Worm (Caenorhabditis elegans) whole organism, young adult: ENCODE data around the gene Y37A1B.4.
A peak's percentile ranks its signal among the peaks of the same experiment; 100 is the strongest.

Experiments
- C17E4.6 ChIP-seq: fragments of 200-800 bp; sonication (Bioruptor generic); IDR thresholded peaks from 2 replicates; pipeline ENCODE4 v1.3.6; 2022; ENCODE audit warnings: missing genetic modification reagents, missing genetic modification characterization, missing compliant biosample characterization
- F10E7.11 ChIP-seq: sonication (generic microtip); optimal IDR thresholded peaks from 2 replicates; lab custom pipeline; 2017; ENCODE audit warnings: mild to moderate bottlenecking, missing genetic modification characterization, moderate library complexity, missing compliant biosample characterization
- F23B12.7 ChIP-seq: sonication (generic microtip); optimal IDR thresholded peaks from 2 replicates; lab custom pipeline; 2017; ENCODE audit warnings: missing genetic modification characterization, mild to moderate bottlenecking, missing compliant biosample characterization, antibody characterized with exemption, moderate library complexity; ENCODE audit not compliant: insufficient read depth
- F33H1.4 ChIP-seq: fragments of 200-800 bp; sonication (Bioruptor generic); IDR thresholded peaks from 2 replicates; pipeline ENCODE4 v1.3.6; 2022; ENCODE audit warnings: missing genetic modification reagents, missing genetic modification characterization, missing compliant biosample characterization
- F49E8.2 ChIP-seq: sonication (generic microtip); optimal IDR thresholded peaks from 3 replicates; lab custom pipeline; 2017; ENCODE audit warnings: missing genetic modification characterization, mild to moderate bottlenecking, missing compliant biosample characterization, antibody characterized with exemption, moderate library complexity; ENCODE audit not compliant: insufficient read depth
- K11D2.4 ChIP-seq: fragments of 200-800 bp; sonication (Bioruptor generic); IDR thresholded peaks from 2 replicates; pipeline ENCODE4 v1.3.6; 2022; ENCODE audit warnings: missing genetic modification reagents, missing genetic modification characterization, missing compliant biosample characterization
- Y79H2A.3 ChIP-seq: fragments of 200-800 bp; sonication (Bioruptor generic); conservative IDR thresholded peaks from 2 replicates; pipeline ENCODE4 v1.3.6; 2022; ENCODE audit warnings: missing genetic modification reagents, missing genetic modification characterization, missing compliant biosample characterization
- ZK185.1 ChIP-seq: sonication (generic microtip); optimal IDR thresholded peaks from 2 replicates; lab custom pipeline; 2016; ENCODE audit warnings: mild to moderate bottlenecking, missing genetic modification characterization, missing compliant biosample characterization; ENCODE audit not compliant: poor library complexity, severe bottlenecking
- attf-3 ChIP-seq: fragments of 200-800 bp; sonication (Bioruptor generic); conservative IDR thresholded peaks from 2 replicates; pipeline ENCODE4 v1.3.6; 2022; ENCODE audit warnings: missing genetic modification reagents, missing genetic modification characterization, missing compliant biosample characterization
- attf-5 ChIP-seq: fragments of 200-800 bp; sonication (Bioruptor generic); optimal IDR thresholded peaks from 2 replicates; lab custom pipeline; 2018; ENCODE audit warnings: mild to moderate bottlenecking, missing genetic modification characterization, missing compliant biosample characterization
- bed-1 ChIP-seq: fragments of 200-800 bp; sonication (Bioruptor generic); IDR thresholded peaks from 2 replicates; pipeline ENCODE4 v1.3.6; 2022; ENCODE audit warnings: missing genetic modification reagents, missing genetic modification characterization, missing compliant biosample characterization
- cebp-1 ChIP-seq, 2 experiments: fragments of 200-800 bp in 1 of 2; sonication (Bioruptor generic) in 1 of 2; sonication (generic microtip) in 1 of 2; IDR thresholded peaks in 1 of 2; optimal IDR thresholded peaks in 1 of 2; 2 replicates each; pipeline versions ENCODE4 v1.3.6 to Lab custom; 2017 to 2022; ENCODE audit warnings: missing compliant biosample characterization in 2 of 2, missing genetic modification characterization in 2 of 2, mild to moderate bottlenecking in 1 of 2, missing genetic modification reagents in 1 of 2, moderate library complexity in 1 of 2
- chd-7 ChIP-seq: sonication (generic microtip); optimal IDR thresholded peaks from 2 replicates; lab custom pipeline; 2016; ENCODE audit warnings: mild to moderate bottlenecking, missing genetic modification characterization, moderate library complexity, missing compliant biosample characterization
- efl-1 ChIP-seq: fragments of 150-350 bp; optimal IDR thresholded peaks from 2 replicates; lab custom pipeline; 2014; ENCODE audit warnings: missing biosample characterization, missing genetic modification reagents, missing genetic modification characterization
- egl-44 ChIP-seq: fragments of 200-800 bp; sonication (Bioruptor generic); IDR thresholded peaks from 2 replicates; pipeline ENCODE4 v1.3.6; 2022; ENCODE audit warnings: missing genetic modification reagents, missing genetic modification characterization, missing compliant biosample characterization
- egrh-3 ChIP-seq: fragments of 200-800 bp; sonication (Bioruptor generic); IDR thresholded peaks from 2 replicates; pipeline ENCODE4 v1.3.6; 2022; ENCODE audit warnings: missing genetic modification reagents, missing genetic modification characterization, missing compliant biosample characterization
- hmg-1.2 ChIP-seq: fragments of 200-800 bp; sonication (Bioruptor generic); IDR thresholded peaks from 2 replicates; pipeline ENCODE4 v1.3.6; 2022; ENCODE audit warnings: missing genetic modification reagents, missing genetic modification characterization, missing compliant biosample characterization
- hrde-1 ChIP-seq: sonication (generic microtip); optimal IDR thresholded peaks from 2 replicates; lab custom pipeline; 2016; ENCODE audit warnings: missing genetic modification characterization, mild to moderate bottlenecking, missing compliant biosample characterization, moderate library complexity, missing genotype, missing genetic modification reagents, borderline replicate concordance
- lag-1 ChIP-seq: fragments of 200-800 bp; sonication (Bioruptor generic); IDR thresholded peaks from 2 replicates; pipeline ENCODE4 v1.3.6; 2022; ENCODE audit warnings: missing genetic modification reagents, missing genetic modification characterization, missing compliant biosample characterization
- let-607 ChIP-seq, 2 experiments: fragments of 200-800 bp in 1 of 2; sonication (Bioruptor generic) in 1 of 2; sonication (generic microtip) in 1 of 2; optimal IDR thresholded peaks; 2 replicates each; lab custom pipeline; 2016 to 2018; ENCODE audit warnings: mild to moderate bottlenecking in 2 of 2, missing compliant biosample characterization in 2 of 2, missing genetic modification characterization in 2 of 2, moderate library complexity in 2 of 2, missing genotype in 1 of 2
- lin-54 ChIP-seq: fragments of 200-800 bp; sonication (Bioruptor generic); optimal IDR thresholded peaks from 2 replicates; lab custom pipeline; 2018; ENCODE audit warnings: mild to moderate bottlenecking, missing genetic modification characterization, missing compliant biosample characterization
- madf-6 ChIP-seq: fragments of 200-800 bp; sonication (Bioruptor generic); IDR thresholded peaks from 2 replicates; pipeline ENCODE4 v1.3.6; 2022; ENCODE audit warnings: missing genetic modification reagents, missing genetic modification characterization, missing compliant biosample characterization
- nfya-1 ChIP-seq: sonication (generic microtip); optimal IDR thresholded peaks from 2 replicates; lab custom pipeline; 2017; ENCODE audit warnings: antibody characterized with exemption, missing compliant biosample characterization, missing genetic modification characterization, borderline replicate concordance; ENCODE audit not compliant: insufficient read depth
- nfya-2 ChIP-seq: fragments of 200-800 bp; sonication (Bioruptor generic); IDR thresholded peaks from 2 replicates; pipeline ENCODE4 v1.3.6; 2022; ENCODE audit warnings: missing genetic modification reagents, missing genetic modification characterization, missing compliant biosample characterization
- nfyb-1 ChIP-seq: fragments of 200-800 bp; sonication (Bioruptor generic); IDR thresholded peaks from 2 replicates; pipeline ENCODE4 v1.3.6; 2022; ENCODE audit warnings: missing genetic modification reagents, missing genetic modification characterization, missing compliant biosample characterization
- nhr-80 ChIP-seq: sonication (generic microtip); optimal IDR thresholded peaks from 2 replicates; lab custom pipeline; 2016; ENCODE audit warnings: missing genetic modification characterization, missing compliant biosample characterization
- nhr-90 ChIP-seq: sonication (generic microtip); optimal IDR thresholded peaks from 2 replicates; lab custom pipeline; 2016; ENCODE audit warnings: missing genotype, mild to moderate bottlenecking, missing genetic modification characterization, missing compliant biosample characterization
- rcor-1 ChIP-seq: fragments of 200-800 bp; sonication (Bioruptor generic); IDR thresholded peaks from 2 replicates; pipeline ENCODE4 v1.3.6; 2022; ENCODE audit warnings: missing genetic modification reagents, missing genetic modification characterization, missing compliant biosample characterization
- rec-8 ChIP-seq, 2 experiments: sonication (generic microtip); optimal IDR thresholded peaks; 2 replicates each; lab custom pipeline; 2016; ENCODE audit warnings: mild to moderate bottlenecking in 2 of 2, missing genetic modification characterization in 2 of 2, missing genetic modification reagents in 2 of 2, missing genotype in 2 of 2, missing biosample characterization in 1 of 2, missing compliant biosample characterization in 1 of 2, moderate library complexity in 1 of 2
- repo-1 ChIP-seq: sonication (generic microtip); optimal IDR thresholded peaks from 2 replicates; lab custom pipeline; 2017; ENCODE audit warnings: mild to moderate bottlenecking, missing genetic modification characterization, missing compliant biosample characterization
- sea-2 ChIP-seq: fragments of 200-800 bp; sonication (Bioruptor generic); IDR thresholded peaks from 2 replicates; pipeline ENCODE4 v1.3.6; 2022; ENCODE audit warnings: missing genetic modification characterization, missing compliant biosample characterization
- snpc-1.1 ChIP-seq: sonication (generic microtip); optimal IDR thresholded peaks from 2 replicates; lab custom pipeline; 2017; ENCODE audit warnings: missing genetic modification characterization, mild to moderate bottlenecking, missing compliant biosample characterization, antibody characterized with exemption, moderate library complexity, missing genotype, missing genetic modification reagents; ENCODE audit not compliant: insufficient read depth
- snpc-3.4 ChIP-seq: sonication (generic microtip); optimal IDR thresholded peaks from 2 replicates; lab custom pipeline; 2017; ENCODE audit warnings: missing genetic modification characterization, mild to moderate bottlenecking, missing compliant biosample characterization, antibody characterized with exemption, moderate library complexity, missing genotype, missing genetic modification reagents
- snpc-4 ChIP-seq, 5 experiments: fragments of 150-350 bp in 1 of 5; sonication (generic microtip) in 4 of 5; optimal IDR thresholded peaks; 2 replicates each; lab custom pipeline; 2014 to 2018; ENCODE audit warnings: missing genetic modification characterization in 5 of 5, missing biosample characterization in 3 of 5, antibody characterized with exemption in 2 of 5, mild to moderate bottlenecking in 2 of 5, missing compliant biosample characterization in 2 of 5, missing genotype in 2 of 5, moderate library complexity in 2 of 5, missing genetic modification reagents in 1 of 5
- sptf-2 ChIP-seq: fragments of 200-800 bp; sonication (Bioruptor generic); optimal IDR thresholded peaks from 2 replicates; lab custom pipeline; 2018; ENCODE audit warnings: mild to moderate bottlenecking, missing genetic modification characterization, missing compliant biosample characterization
- tbp1 ChIP-seq: fragments of 200-800 bp; sonication (Bioruptor generic); optimal IDR thresholded peaks from 2 replicates; lab custom pipeline; 2018; ENCODE audit warnings: mild to moderate bottlenecking, missing genetic modification characterization, missing compliant biosample characterization
- unc-62 ChIP-seq: fragments of 150-350 bp; optimal IDR thresholded peaks from 2 replicates; lab custom pipeline; 2014; ENCODE audit warnings: missing biosample characterization, missing genetic modification reagents, missing genetic modification characterization
- zfh-2 ChIP-seq: fragments of 200-800 bp; sonication (Bioruptor generic); conservative IDR thresholded peaks from 2 replicates; pipeline ENCODE4 v1.3.6; 2022; ENCODE audit warnings: missing genetic modification reagents, missing genetic modification characterization, missing compliant biosample characterization
- ztf-6 ChIP-seq: fragments of 200-800 bp; sonication (Bioruptor generic); IDR thresholded peaks from 2 replicates; pipeline ENCODE4 v1.3.6; 2022; ENCODE audit warnings: missing genetic modification reagents, missing genetic modification characterization, missing compliant biosample characterization

The Y37A1B.4 gene

DNA sequence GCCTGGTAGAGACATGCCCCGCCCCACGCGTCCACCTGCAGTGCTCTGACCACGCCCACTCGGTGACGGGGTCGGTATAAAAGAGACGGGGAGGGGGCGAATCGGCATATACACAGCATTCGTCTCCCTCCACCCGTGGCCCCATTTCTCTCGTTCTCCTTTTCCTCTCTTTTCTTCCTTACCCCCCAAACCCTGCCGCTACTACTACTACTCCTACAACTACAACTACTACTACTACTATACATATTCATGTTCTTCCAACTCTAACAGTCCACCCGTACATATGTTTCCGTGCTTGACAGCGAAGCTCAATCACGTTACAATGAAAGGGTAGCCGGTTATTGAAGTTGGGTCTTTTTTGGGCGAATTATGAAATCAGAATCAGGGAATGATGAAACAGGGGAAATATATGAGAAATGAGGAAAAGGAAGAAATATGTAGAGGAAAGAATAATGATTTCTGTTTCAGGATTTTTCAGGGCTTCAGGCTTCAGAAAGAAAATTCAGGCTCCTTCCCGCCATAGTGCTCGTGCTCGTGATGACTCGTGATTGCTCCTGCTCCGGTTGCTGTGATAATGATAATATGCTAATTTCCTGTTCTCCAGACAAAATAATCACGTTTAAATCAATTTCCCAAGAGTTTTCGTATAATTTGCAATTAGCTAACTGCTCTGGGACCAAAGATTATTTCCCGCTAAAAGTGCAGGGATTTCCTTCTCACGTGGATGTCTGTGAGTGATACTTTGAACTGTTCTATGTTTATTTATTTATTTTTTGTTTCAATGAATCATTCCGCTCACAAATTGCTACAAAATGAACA is 26.6 kb downstream of the Y37A1B.4 start (continued):
- TF ChIP-seq let-607 (tag; optimal IDR thresholded peaks at IDR 0.05; lab: Kevin White, UChicago) (no peak), Y79H2A.3 (GFP tag; lab: Robert Waterston, UW) (no peak), nhr-80 (tag; lab: Kevin White, UChicago) (no peak), unc-62 (GFP tag; lab: Kevin White, UChicago) (no peak), repo-1 (peak; percentile 77), bed-1 (GFP tag; lab: Robert Waterston, UW) (0 out of 2 replicates have a peak, but pooled peaks have one; percentile 15), lin-54 (peak; percentile 52), sptf-2 (GFP tag; lab: Kevin White, UChicago) (peak; percentile 18), madf-6 (no peak; the same call in 1 of the 2 replicates), F23B12.7 (tag; lab: Kevin White, UChicago) (no peak), ZK185.1 (tag; lab: Kevin White, UChicago) (peak; percentile 76), sea-2 (GFP tag; lab: Robert Waterston, UW) (no peak), nfyb-1 (peak; percentile 83), nfya-1 (tag; lab: Kevin White, UChicago) (no peak), K11D2.4 (peak; percentile 54; the same call in 1 of the 2 replicates), hmg-1.2 (no peak), snpc-1.1 (tag; lab: Kevin White, UChicago) (no peak), ztf-6 (GFP tag; lab: Robert Waterston, UW) (no peak; the same call in 1 of the 2 replicates), nhr-90 (tag; lab: Kevin White, UChicago) (peak; percentile 18), rcor-1 (GFP tag; lab: Robert Waterston, UW) (peak; percentile 48), F10E7.11 (tag; lab: Kevin White, UChicago) (peak; percentile 41), efl-1 (GFP tag; lab: Kevin White, UChicago) (no peak), snpc-4 (GFP tag; optimal IDR thresholded peaks at IDR 0.05; lab: Kevin White, UChicago) (peak; percentile 22), snpc-4 (tag; optimal IDR thresholded peaks at IDR 0.05; lab: Kevin White, UChicago) (no peak), zfh-2 (GFP tag; lab: Robert Waterston, UW) (no peak; the same call in 1 of the 2 replicates), hrde-1 (no peak), attf-5 (GFP tag; lab: Kevin White, UChicago) (no peak), egl-44 (GFP tag; lab: Robert Waterston, UW) (no peak; the same call in 1 of the 2 replicates), tbp1 (peak; percentile 66), rec-8 (tag; optimal IDR thresholded peaks at IDR 0.05; lab: Kevin White, UChicago) (no peak), chd-7 (tag; lab: Kevin White, UChicago) (peak; percentile 75), F49E8.2 (tag; lab: Kevin White, UChicago) (no peak), lag-1 (GFP tag; lab: Robert Waterston, UW) (no peak), F33H1.4 (GFP tag; lab: Robert Waterston, UW) (no peak), cebp-1 (GFP tag; IDR thresholded peaks at IDR 0.05; lab: Robert Waterston, UW) (no peak), cebp-1 (tag; optimal IDR thresholded peaks at IDR 0.05; lab: Kevin White, UChicago) (peak; percentile 88), C17E4.6 (GFP tag; lab: Robert Waterston, UW) (no peak), snpc-3.4 (no peak), attf-3 (GFP tag; lab: Robert Waterston, UW) (no peak; the same call in 1 of the 2 replicates), egrh-3 (GFP tag; lab: Robert Waterston, UW) (peak; percentile 94), nfya-2 (GFP tag; lab: Robert Waterston, UW) (no peak)
